Fruit fly (Drosophila melanogaster): ENCODE measurements around the gene fwd.

DNA sequence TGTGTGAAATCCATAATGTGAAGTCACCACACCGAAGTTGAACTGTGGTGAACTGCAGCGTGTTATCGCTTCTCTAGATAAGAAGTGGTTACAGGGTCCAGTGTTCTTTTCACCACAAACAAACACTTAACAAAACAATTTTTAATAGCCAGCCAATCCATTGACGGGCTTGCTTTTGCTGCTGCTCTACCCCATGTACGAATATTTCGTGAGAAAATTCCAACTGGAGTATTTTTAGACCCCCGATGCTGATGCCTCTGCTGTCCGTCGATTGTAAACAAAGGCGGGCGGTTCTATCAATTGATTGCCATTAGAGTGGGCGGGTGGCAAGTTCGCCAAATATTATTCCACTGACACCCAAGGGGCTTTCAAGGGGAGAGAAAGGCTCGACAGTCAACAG, 19.4 kb upstream of the fwd start:
- TF ChIP-seq ovo (GFP tag; optimal IDR thresholded peaks at IDR 0.05) (no peak), tj (GFP tag; optimal IDR thresholded peaks at IDR 0.05) (no peak), bab1 (GFP tag; optimal IDR thresholded peaks at IDR 0.05) (no peak), CG1620 (GFP tag; optimal IDR thresholded peaks at IDR 0.05) (no peak), Hr96 (GFP tag; optimal IDR thresholded peaks at IDR 0.05) (no peak), Clk (GFP tag; optimal IDR thresholded peaks at IDR 0.05) (no peak)

All from whole organism, adult.